Worm (Caenorhabditis elegans) whole organism, L4/young adult: ENCODE measurements around the gene acdh-6.

Experiments
- W03F9.2 ChIP-seq: fragments of 150-350 bp; optimal IDR thresholded peaks from 2 replicates; lab custom pipeline; 2014; ENCODE audit warnings: missing biosample characterization, missing genetic modification characterization
- dao-5 ChIP-seq: sonication (generic microtip); optimal IDR thresholded peaks from 2 replicates; lab custom pipeline; 2016; ENCODE audit warnings: missing genotype, missing genetic modification characterization, moderate library complexity, missing compliant biosample characterization
- him-1 ChIP-seq: sonication (generic microtip); optimal IDR thresholded peaks from 2 replicates; lab custom pipeline; 2016; ENCODE audit warnings: missing genotype, missing genetic modification reagents, missing genetic modification characterization, missing compliant biosample characterization

DNA sequence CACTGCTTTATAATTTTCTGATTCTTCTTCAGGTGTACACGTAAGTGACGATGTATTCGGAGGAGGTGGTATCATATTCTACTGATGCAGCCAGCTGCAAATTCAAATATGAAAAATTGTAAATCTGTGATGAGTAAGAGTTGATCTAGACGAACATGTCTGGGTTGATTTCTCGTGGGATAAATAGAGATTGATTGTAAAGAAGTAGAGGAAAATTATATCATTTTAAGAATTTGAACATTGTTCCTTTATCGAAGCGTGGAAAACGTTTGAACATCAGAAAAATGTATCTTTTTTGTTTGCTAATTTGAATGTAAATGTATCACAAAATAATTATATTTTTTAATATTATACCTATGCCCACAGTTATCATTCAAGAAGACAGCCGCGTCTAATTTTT is 15.4 kb upstream of the acdh-6 start, which contains the start of gene ZC21.6:
- no peak for TF ChIP-seq dao-5
- no peak for TF ChIP-seq him-1 (tag; lab: Kevin White, UChicago)
- no peak for TF ChIP-seq W03F9.2 (tag; lab: Kevin White, UChicago)
